Worm (Caenorhabditis elegans) whole organism, L4 larva: ENCODE results near the gene tig-3.

Experiments used
- T20F7.1 ChIP-seq: fragments of 200-800 bp; sonication (Bioruptor generic); optimal IDR thresholded peaks from 2 replicates; lab custom pipeline; 2018; ENCODE audit warnings: mild to moderate bottlenecking, missing genetic modification characterization, missing compliant biosample characterization
- Y105C5A.15 ChIP-seq: fragments of 200-800 bp; sonication (Bioruptor generic); IDR thresholded peaks from 2 replicates; pipeline ENCODE4 v1.3.6; 2022; ENCODE audit warnings: missing genetic modification characterization, missing compliant biosample characterization
- Y48G9A.11 ChIP-seq: fragments of 200-800 bp; sonication (Bioruptor generic); IDR thresholded peaks from 2 replicates; pipeline ENCODE4 v1.3.6; 2022; ENCODE audit warnings: missing genetic modification reagents, missing genetic modification characterization, missing compliant biosample characterization
- ZK337.2 ChIP-seq: fragments of 200-800 bp; sonication (Bioruptor generic); IDR thresholded peaks from 2 replicates; pipeline ENCODE4 v1.3.6; 2022; ENCODE audit warnings: missing genetic modification reagents, missing genetic modification characterization, missing compliant biosample characterization
- aha-1 ChIP-seq: fragments of 150-350 bp; peaks from one replicate; lab custom pipeline; 2014; ENCODE audit warnings: missing biosample characterization, missing genetic modification characterization
- aly-2 ChIP-seq: sonication (generic microtip); optimal IDR thresholded peaks from 2 replicates; lab custom pipeline; 2018; ENCODE audit warnings: missing biosample characterization, missing genetic modification characterization
- ama-1 ChIP-seq: fragments of 150-350 bp; optimal IDR thresholded peaks from 2 replicates; lab custom pipeline; 2014; ENCODE audit warnings: inconsistent platforms, mixed read lengths
- daf-16 ChIP-seq, 3 experiments: sonication (generic microtip); optimal IDR thresholded peaks; 2 replicates each; lab custom pipeline; 2016 to 2017; ENCODE audit warnings: missing genetic modification characterization in 3 of 3, missing genetic modification reagents in 3 of 3, mild to moderate bottlenecking in 2 of 3, missing compliant biosample characterization in 2 of 3, missing biosample characterization in 1 of 3, moderate library complexity in 1 of 3
- dmd-6 ChIP-seq: fragments of 200-800 bp; sonication (Bioruptor generic); IDR thresholded peaks from 2 replicates; pipeline ENCODE4 v1.3.6; 2022; ENCODE audit warnings: missing genetic modification reagents, missing genetic modification characterization, missing compliant biosample characterization
- dmd-8 ChIP-seq: fragments of 200-800 bp; sonication (Bioruptor generic); IDR thresholded peaks from 2 replicates; pipeline ENCODE4 v1.3.6; 2022; ENCODE audit warnings: missing genetic modification characterization, missing compliant biosample characterization
- dpl-1 ChIP-seq: fragments of 150-350 bp; optimal IDR thresholded peaks from 2 replicates; lab custom pipeline; 2014; ENCODE audit warnings: missing biosample characterization, missing genetic modification reagents, missing genetic modification characterization
- duxl-1 ChIP-seq: sonication (generic microtip); optimal IDR thresholded peaks from 2 replicates; lab custom pipeline; 2016; ENCODE audit warnings: mild to moderate bottlenecking, missing genetic modification characterization, moderate library complexity, missing compliant biosample characterization; ENCODE audit not compliant: poor library complexity
- egl-43 ChIP-seq: fragments of 200-800 bp; sonication (Bioruptor generic); IDR thresholded peaks from 2 replicates; pipeline ENCODE4 v1.3.6; 2022; ENCODE audit warnings: missing genetic modification reagents, missing genetic modification characterization, missing compliant biosample characterization
- fos-1 ChIP-seq: fragments of 150-350 bp; optimal IDR thresholded peaks from 2 replicates; lab custom pipeline; 2014; ENCODE audit warnings: missing biosample characterization, missing genetic modification characterization
- hlh-11 ChIP-seq: fragments of 200-800 bp; sonication (Bioruptor generic); optimal IDR thresholded peaks from 2 replicates; lab custom pipeline; 2018; ENCODE audit warnings: mild to moderate bottlenecking, missing genetic modification characterization, missing compliant biosample characterization
- hlh-30 ChIP-seq: sonication (generic microtip); optimal IDR thresholded peaks from 2 replicates; lab custom pipeline; 2017; ENCODE audit warnings: antibody characterized with exemption, mild to moderate bottlenecking, missing genetic modification characterization, missing compliant biosample characterization; ENCODE audit not compliant: insufficient read depth
- lin-1 ChIP-seq: fragments of 200-800 bp; sonication (Bioruptor generic); IDR thresholded peaks from 2 replicates; pipeline ENCODE4 v1.3.6; 2022; ENCODE audit warnings: missing genetic modification reagents, missing genetic modification characterization, missing compliant biosample characterization
- lin-29 ChIP-seq: fragments of 200-800 bp; sonication (Bioruptor generic); IDR thresholded peaks from 2 replicates; pipeline ENCODE4 v1.3.6; 2022; ENCODE audit warnings: missing genetic modification reagents, missing genetic modification characterization, missing compliant biosample characterization
- lin-38 ChIP-seq: fragments of 200-800 bp; sonication (Bioruptor generic); IDR thresholded peaks from 2 replicates; pipeline ENCODE4 v1.3.6; 2022; ENCODE audit warnings: missing genetic modification reagents, missing genetic modification characterization, missing compliant biosample characterization
- lin-39 ChIP-seq: fragments of 150-350 bp; optimal IDR thresholded peaks from 2 replicates; lab custom pipeline; 2014; ENCODE audit warnings: missing biosample characterization, missing genetic modification reagents, missing genetic modification characterization
- lsy-2 ChIP-seq, 2 experiments: fragments of 150-350 bp in 1 of 2; sonication (generic microtip) in 1 of 2; optimal IDR thresholded peaks; 2 replicates each; lab custom pipeline; 2014 to 2017; ENCODE audit warnings: missing biosample characterization in 2 of 2, missing genetic modification characterization in 2 of 2
- madf-9 ChIP-seq: fragments of 200-800 bp; sonication (Bioruptor generic); conservative IDR thresholded peaks from 2 replicates; pipeline ENCODE4 v1.3.6; 2022; ENCODE audit warnings: missing genetic modification reagents, missing genetic modification characterization, missing compliant biosample characterization
- mdl-1 ChIP-seq, 2 experiments: fragments of 150-350 bp in 1 of 2; sonication (generic microtip) in 1 of 2; optimal IDR thresholded peaks; 2 replicates each; lab custom pipeline; 2014 to 2017; ENCODE audit warnings: missing biosample characterization in 2 of 2, missing genetic modification characterization in 2 of 2
- mdt-29 ChIP-seq: fragments of 200-800 bp; sonication (Bioruptor generic); IDR thresholded peaks from 2 replicates; pipeline ENCODE4 v1.3.6; 2022; ENCODE audit warnings: missing genetic modification reagents, missing genetic modification characterization, missing compliant biosample characterization
- mep-1 ChIP-seq: fragments of 150-350 bp; sonication (generic microtip); optimal IDR thresholded peaks from 3 replicates; lab custom pipeline; 2014; ENCODE audit warnings: missing biosample characterization, missing genetic modification characterization
- mes-2 ChIP-seq: sonication (generic microtip); optimal IDR thresholded peaks from 2 replicates; lab custom pipeline; 2016; ENCODE audit warnings: missing genotype, mild to moderate bottlenecking, missing genetic modification characterization, missing compliant biosample characterization; ENCODE audit not compliant: poor library complexity, severe bottlenecking
- nhr-10 ChIP-seq: fragments of 150-350 bp; optimal IDR thresholded peaks from 2 replicates; lab custom pipeline; 2014; ENCODE audit warnings: missing biosample characterization, missing genetic modification characterization
- nhr-11 ChIP-seq: fragments of 150-350 bp; optimal IDR thresholded peaks from 2 replicates; lab custom pipeline; 2014; ENCODE audit warnings: missing biosample characterization, missing genetic modification characterization
- nhr-237 ChIP-seq: sonication (generic microtip); optimal IDR thresholded peaks from 2 replicates; lab custom pipeline; 2017; ENCODE audit warnings: missing biosample characterization, missing genetic modification characterization
- nhr-25 ChIP-seq: sonication (generic microtip); optimal IDR thresholded peaks from 2 replicates; lab custom pipeline; 2017; ENCODE audit warnings: missing genetic modification characterization, mild to moderate bottlenecking, missing compliant biosample characterization, antibody characterized with exemption, moderate library complexity, borderline replicate concordance; ENCODE audit not compliant: insufficient read depth
- nhr-28 ChIP-seq: fragments of 150-350 bp; optimal IDR thresholded peaks from 2 replicates; lab custom pipeline; 2014; ENCODE audit warnings: missing biosample characterization, missing genetic modification characterization
- nhr-76 ChIP-seq: fragments of 150-350 bp; optimal IDR thresholded peaks from 2 replicates; lab custom pipeline; 2014; ENCODE audit warnings: missing biosample characterization, missing genetic modification characterization
- pha-4 ChIP-seq, 2 experiments: fragments of 150-350 bp in 1 of 2; fragments of 200-800 bp in 1 of 2; sonication (Bioruptor generic) in 1 of 2; IDR thresholded peaks in 1 of 2; optimal IDR thresholded peaks in 1 of 2; 2 replicates each; pipeline versions ENCODE4 v1.3.6 to Lab custom; 2014 to 2022; ENCODE audit warnings: missing genetic modification characterization in 2 of 2, missing genetic modification reagents in 2 of 2, missing biosample characterization in 1 of 2, missing compliant biosample characterization in 1 of 2
- pqm-1 ChIP-seq: sonication (generic microtip); optimal IDR thresholded peaks from 2 replicates; lab custom pipeline; 2017; ENCODE audit warnings: missing biosample characterization, missing genetic modification characterization
- rbr-2 ChIP-seq: sonication (generic microtip); optimal IDR thresholded peaks from 2 replicates; lab custom pipeline; 2016; ENCODE audit warnings: missing genotype, missing genetic modification characterization, missing compliant biosample characterization
- saeg-2 ChIP-seq: fragments of 200-800 bp; sonication (Bioruptor generic); IDR thresholded peaks from 2 replicates; pipeline ENCODE4 v1.3.6; 2022; ENCODE audit warnings: missing genetic modification reagents, missing genetic modification characterization, missing compliant biosample characterization
- set-16 ChIP-seq: fragments of 200-800 bp; sonication (Bioruptor generic); IDR thresholded peaks from 2 replicates; pipeline ENCODE4 v1.3.6; 2022; ENCODE audit warnings: missing genetic modification reagents, missing genetic modification characterization, missing compliant biosample characterization
- snpc-1.2 ChIP-seq: fragments of 200-800 bp; sonication (Bioruptor generic); IDR thresholded peaks from 2 replicates; pipeline ENCODE4 v1.3.6; 2022; ENCODE audit warnings: missing genetic modification reagents, missing genetic modification characterization, missing compliant biosample characterization
- tag-97 ChIP-seq: fragments of 200-800 bp; sonication (Bioruptor generic); IDR thresholded peaks from 2 replicates; pipeline ENCODE4 v1.3.6; 2022; ENCODE audit warnings: missing genetic modification characterization, missing compliant biosample characterization
- tra-1 ChIP-seq: fragments of 200-800 bp; sonication (Bioruptor generic); IDR thresholded peaks from 2 replicates; pipeline ENCODE4 v1.3.6; 2022; ENCODE audit warnings: missing genetic modification reagents, missing genetic modification characterization, missing compliant biosample characterization
- unc-62 ChIP-seq, 3 experiments: fragments of 150-350 bp in 1 of 3; sonication (generic microtip); optimal IDR thresholded peaks in 2 of 3; peaks in 1 of 3; 1 replicate in 1 of 3; 2 replicates in 2 of 3; lab custom pipeline; 2014 to 2017; ENCODE audit warnings: missing biosample characterization in 3 of 3, missing genetic modification characterization in 3 of 3, missing genetic modification reagents in 3 of 3, missing genotype in 1 of 3
- zfp-3 ChIP-seq: fragments of 200-800 bp; sonication (Bioruptor generic); conservative IDR thresholded peaks from 2 replicates; pipeline ENCODE4 v1.3.6; 2022; ENCODE audit warnings: missing genetic modification reagents, missing genetic modification characterization, missing compliant biosample characterization
- zip-11 ChIP-seq: fragments of 200-800 bp; sonication (Bioruptor generic); IDR thresholded peaks from 2 replicates; pipeline ENCODE4 v1.3.6; 2022; ENCODE audit warnings: missing genetic modification characterization, missing compliant biosample characterization
- zip-2 ChIP-seq: fragments of 150-350 bp; optimal IDR thresholded peaks from 2 replicates; lab custom pipeline; 2014; ENCODE audit warnings: missing biosample characterization, missing genetic modification characterization

The tig-3 gene

ce11 chrII:15212260-15212914, 39.2 kb downstream of the tig-3 start:
- TF ChIP-seq zfp-3 (no peak), pqm-1 (tag; lab: Kevin White, UChicago) (no peak), ama-1 (lab: Kevin White, UChicago) (peak; percentile 76), unc-62 (GFP tag; optimal IDR thresholded peaks at IDR 0.05 in 1 of 2; lab: Kevin White, UChicago) (peak in 1 of 2 experiments; percentile 89), unc-62 (tag; optimal IDR thresholded peaks at IDR 0.05; lab: Kevin White, UChicago) (no peak), lin-38 (GFP tag; lab: Robert Waterston, UW) (no peak), nhr-25 (tag; lab: Kevin White, UChicago) (peak; percentile 27), nhr-10 (tag; lab: Kevin White, UChicago) (peak; percentile 56), tag-97 (GFP tag; lab: Robert Waterston, UW) (no peak), lin-29 (GFP tag; lab: Robert Waterston, UW) (no peak), T20F7.1 (GFP tag; lab: Kevin White, UChicago) (no peak), zip-11 (GFP tag; lab: Robert Waterston, UW) (no peak), dmd-6 (GFP tag; lab: Robert Waterston, UW) (0 out of 2 replicates have a peak, but pooled peaks have one; percentile 6), ZK337.2 (GFP tag; lab: Robert Waterston, UW) (no peak), madf-9 (GFP tag; lab: Robert Waterston, UW) (peak; percentile 32; the same call in 1 of the 2 replicates), fos-1 (tag; lab: Kevin White, UChicago) (no peak), hlh-30 (tag; lab: Kevin White, UChicago) (peak; percentile 71), Y105C5A.15 (no peak), mdt-29 (GFP tag; lab: Robert Waterston, UW) (no peak), aly-2 (tag; lab: Kevin White, UChicago) (no peak), aha-1 (tag; lab: Kevin White, UChicago) (peak; percentile 99), dmd-8 (GFP tag; lab: Robert Waterston, UW) (no peak), lsy-2 (tag; optimal IDR thresholded peaks at IDR 0.05; lab: Kevin White, UChicago) (peak in 1 of 2 experiments; percentile 19), nhr-76 (no peak), snpc-1.2 (GFP tag; lab: Robert Waterston, UW) (no peak), Y48G9A.11 (GFP tag; lab: Robert Waterston, UW) (no peak), set-16 (GFP tag; lab: Robert Waterston, UW) (peak; percentile 12; the same call in 1 of the 2 replicates), lin-1 (GFP tag; lab: Robert Waterston, UW) (no peak), egl-43 (GFP tag; lab: Robert Waterston, UW) (no peak), nhr-28 (tag; lab: Kevin White, UChicago) (peak; percentile 61), hlh-11 (tag; lab: Kevin White, UChicago) (peak; percentile 63), rbr-2 (no peak), duxl-1 (tag; lab: Kevin White, UChicago) (no peak), nhr-11 (no peak), lin-39 (tag; lab: Kevin White, UChicago) (no peak), mep-1 (tag; lab: Kevin White, UChicago) (peak; percentile 54), daf-16 (GFP tag; optimal IDR thresholded peaks at IDR 0.05; lab: Kevin White, UChicago) (no peak), daf-16 (tag; optimal IDR thresholded peaks at IDR 0.05; lab: Kevin White, UChicago) (no peak), dpl-1 (GFP tag; lab: Kevin White, UChicago) (no peak), mdl-1 (tag; optimal IDR thresholded peaks at IDR 0.05; lab: Kevin White, UChicago) (peak in 1 of 2 experiments; percentile 28)

- TF ChIP-seq nhr-237 (tag; lab: Kevin White, UChicago) (no peak), duxl-1 (tag; lab: Kevin White, UChicago) (no peak), tra-1 (GFP tag; lab: Robert Waterston, UW) (no peak), zip-2 (tag; lab: Kevin White, UChicago) (no peak), pha-4 (GFP tag; IDR thresholded peaks at IDR 0.05; lab: Robert Waterston, UW) (no peak), pha-4 (tag; optimal IDR thresholded peaks at IDR 0.05; lab: Kevin White, UChicago) (no peak), egl-43 (GFP tag; lab: Robert Waterston, UW) (0 out of 2 replicates have a peak, but pooled peaks have one; percentile 48), hlh-30 (tag; lab: Kevin White, UChicago) (peak; percentile 80), mes-2 (tag; lab: Kevin White, UChicago) (peak; percentile 31), saeg-2 (GFP tag; lab: Robert Waterston, UW) (no peak)
These were observed 42.3 kb downstream of the tig-3 start for ce11 chrII:15209309-15209708.
